Worm (Caenorhabditis elegans) whole organism, midembryonic: ENCODE data around the gene T05G5.1.

ENCODE experiments used
- T22C8.4 ChIP-seq: fragments of 200-800 bp; sonication (Bioruptor generic); IDR thresholded peaks from 2 replicates; pipeline ENCODE4 v1.3.6; 2022; ENCODE audit warnings: missing genetic modification characterization, missing compliant biosample characterization
- cog-1 ChIP-seq: sonication (generic microtip); optimal IDR thresholded peaks from 2 replicates; lab custom pipeline; 2016; ENCODE audit warnings: missing genetic modification characterization, missing compliant biosample characterization
- flt-1 ChIP-seq: fragments of 200-800 bp; sonication (Bioruptor generic); IDR thresholded peaks from 2 replicates; pipeline ENCODE4 v1.3.6; 2022; ENCODE audit warnings: missing genetic modification characterization, missing compliant biosample characterization
- klf-2 ChIP-seq: fragments of 200-800 bp; sonication (Bioruptor generic); conservative IDR thresholded peaks from 2 replicates; pipeline ENCODE4 v1.3.6; 2022; ENCODE audit warnings: missing genetic modification reagents, missing genetic modification characterization, missing compliant biosample characterization
- med-1 ChIP-seq: sonication (generic microtip); optimal IDR thresholded peaks from 2 replicates; lab custom pipeline; 2017; ENCODE audit warnings: missing genetic modification characterization, mild to moderate bottlenecking, missing compliant biosample characterization, antibody characterized with exemption, missing genetic modification reagents; ENCODE audit not compliant: insufficient read depth
- tab-1 ChIP-seq: fragments of 200-800 bp; sonication (Bioruptor generic); IDR thresholded peaks from 2 replicates; pipeline ENCODE4 v1.3.6; 2022; ENCODE audit warnings: missing genetic modification characterization, missing compliant biosample characterization

DNA sequence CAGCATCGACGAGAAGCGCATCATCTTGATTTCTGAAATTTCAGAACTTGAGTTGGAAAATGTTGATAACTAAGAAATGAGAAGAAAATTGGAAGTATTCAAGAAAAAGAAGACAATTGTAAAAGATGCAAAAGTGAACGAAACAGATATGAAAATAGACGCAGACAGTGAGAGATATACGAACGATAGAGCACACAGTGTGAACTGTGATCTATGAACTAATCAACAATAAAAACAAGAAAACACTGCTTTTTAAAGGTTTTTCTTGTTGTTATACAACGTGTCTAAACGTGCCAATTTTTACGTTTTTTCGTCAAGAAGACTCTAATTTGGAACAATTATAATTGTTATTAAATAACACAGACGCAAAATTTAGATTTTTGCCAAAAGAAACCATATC is 9.7 kb upstream of the T05G5.1 start, which contains the start of gene ech-6:
- TF ChIP-seq med-1 (GFP tag; lab: Kevin White, UChicago) (no peak), cog-1 (no peak), flt-1 (GFP tag; lab: Robert Waterston, UW) (no peak), tab-1 (GFP tag; lab: Robert Waterston, UW) (no peak), T22C8.4 (GFP tag; lab: Robert Waterston, UW) (no peak), klf-2 (GFP tag; lab: Robert Waterston, UW) (no peak)
